Worm (Caenorhabditis elegans) whole organism, early embryonic: ENCODE results near the gene gst-20.

Source experiments
- F13C5.2 ChIP-seq: sonication (generic microtip); optimal IDR thresholded peaks from 2 replicates; lab custom pipeline; 2017; ENCODE audit warnings: mild to moderate bottlenecking, missing genetic modification characterization, inconsistent platforms, missing compliant biosample characterization
- ama-1 ChIP-seq: fragments of 150-350 bp; optimal IDR thresholded peaks from 2 replicates; lab custom pipeline; 2014
- ceh-13 ChIP-seq: fragments of 200-800 bp; sonication (Bioruptor generic); optimal IDR thresholded peaks from 2 replicates; lab custom pipeline; 2018; ENCODE audit warnings: mild to moderate bottlenecking, missing genetic modification characterization, missing compliant biosample characterization
- hmg-4 ChIP-seq: fragments of 200-800 bp; sonication (Bioruptor generic); optimal IDR thresholded peaks from 2 replicates; lab custom pipeline; 2018; ENCODE audit warnings: mild to moderate bottlenecking, missing genetic modification characterization, missing compliant biosample characterization
- pes-1 ChIP-seq: fragments of 200-800 bp; sonication (Bioruptor generic); IDR thresholded peaks from 2 replicates; pipeline ENCODE4 v1.3.6; 2022; ENCODE audit warnings: missing genetic modification reagents, missing genetic modification characterization, missing compliant biosample characterization
- tra-4 ChIP-seq: sonication (generic microtip); optimal IDR thresholded peaks from 2 replicates; lab custom pipeline; 2017; ENCODE audit warnings: missing genetic modification characterization, missing compliant biosample characterization

- no peak for TF ChIP-seq ceh-13 (GFP tag; lab: Kevin White, UChicago)
- no peak for TF ChIP-seq tra-4 (tag; lab: Kevin White, UChicago)
- no peak for TF ChIP-seq ama-1
- TF ChIP-seq F13C5.2 (tag; lab: Kevin White, UChicago): no peak
- no peak for TF ChIP-seq pes-1 (GFP tag; lab: Robert Waterston, UW)
- TF ChIP-seq hmg-4 (GFP tag; lab: Kevin White, UChicago): no peak
Observed at ce11 chrII:13593659-13594221, 15.9 kb downstream of the gst-20 start, which contains the start of gene clec-146.
